Worm (Caenorhabditis elegans): ENCODE data around the gene str-60.
"Not testable (repeated sequence)": the region's sequence is repeated elsewhere in the genome, so short reads cannot be mapped to it uniquely, and the experiment has no call there.

str-60 gene

ce11 chrV:15922979-15923378 lies 25.2 kb downstream of the str-60 start, which contains the start of gene F35E8.13:
TSS of gene F35E8.13 (plus strand) at chrV:15923279.
- TF ChIP-seq ces-1 (GFP tag; optimal IDR thresholded peaks at IDR 0.05): no peak
- no peak for TF ChIP-seq M03D4.4 (tag; optimal IDR thresholded peaks at IDR 0.05)
- TF ChIP-seq nhr-76 (tag; optimal IDR thresholded peaks at IDR 0.05): no peak
- TF ChIP-seq sptf-1 (tag; optimal IDR thresholded peaks at IDR 0.05): no peak
- TF ChIP-seq sem-2 (GFP tag; optimal IDR thresholded peaks at IDR 0.05): no peak
- no peak for TF ChIP-seq nhr-237 (tag; optimal IDR thresholded peaks at IDR 0.05)
- TF ChIP-seq cnd-1 (tag; optimal IDR thresholded peaks at IDR 0.05): no peak
- TF ChIP-seq mep-1 (tag; optimal IDR thresholded peaks at IDR 0.05): no peak
- TF ChIP-seq blmp-1 (tag; optimal IDR thresholded peaks at IDR 0.05): no peak
- no peak for TF ChIP-seq lsy-2 (tag; optimal IDR thresholded peaks at IDR 0.05)
- no peak for TF ChIP-seq hlh-1 (tag; optimal IDR thresholded peaks at IDR 0.05)
- TF ChIP-seq ceh-39 (tag; optimal IDR thresholded peaks at IDR 0.05): no peak

ce11 chrV:15924307-15924706 lies 26.5 kb downstream of the str-60 start, which contains the start of gene nhr-108:
TSS of gene nhr-108 (minus strand) at chrV:15924472.
- TF ChIP-seq pha-4 (tag; optimal IDR thresholded peaks at IDR 0.05): no peak
- TF ChIP-seq snpc-4 (tag; optimal IDR thresholded peaks at IDR 0.05): no peak
- TF ChIP-seq nhr-28 (tag; optimal IDR thresholded peaks at IDR 0.05): no peak
- no peak for TF ChIP-seq lin-13 (tag; optimal IDR thresholded peaks at IDR 0.05)
- no peak for TF ChIP-seq unc-62 (GFP tag; optimal IDR thresholded peaks at IDR 0.05)
- TF ChIP-seq tbx-8 (GFP tag; optimal IDR thresholded peaks at IDR 0.05): no peak
- no peak for TF ChIP-seq sptf-1 (tag; optimal IDR thresholded peaks at IDR 0.05)
- no peak for TF ChIP-seq blmp-1 (tag; optimal IDR thresholded peaks at IDR 0.05)
- no peak for TF ChIP-seq nhr-237 (tag; optimal IDR thresholded peaks at IDR 0.05)
- no peak for TF ChIP-seq flh-1 (GFP tag; optimal IDR thresholded peaks at IDR 0.05)
- no peak for TF ChIP-seq zip-8 (tag; optimal IDR thresholded peaks at IDR 0.05)
- TF ChIP-seq hlh-1 (tag; optimal IDR thresholded peaks at IDR 0.05): no peak
- TF ChIP-seq M03D4.4 (tag; optimal IDR thresholded peaks at IDR 0.05): no peak

ce11 chrV:15928325-15928724 lies 30.5 kb downstream of the str-60 start, which contains the start of gene pzf-1:
TSS of gene pzf-1 (minus strand) at chrV:15928425.
- no peak for TF ChIP-seq M03D4.4 (tag; optimal IDR thresholded peaks at IDR 0.05)
- no peak for TF ChIP-seq ceh-39 (tag; optimal IDR thresholded peaks at IDR 0.05)
- TF ChIP-seq unc-62 (GFP tag; optimal IDR thresholded peaks at IDR 0.05): no peak
- no peak for TF ChIP-seq lsy-2 (tag; optimal IDR thresholded peaks at IDR 0.05)
- no peak for TF ChIP-seq mab-5 (tag; optimal IDR thresholded peaks at IDR 0.05)
- no peak for TF ChIP-seq ztf-11 (tag; optimal IDR thresholded peaks at IDR 0.05)
- TF ChIP-seq nhr-28 (tag; optimal IDR thresholded peaks at IDR 0.05): no peak
- no peak for TF ChIP-seq lin-32 (GFP tag; optimal IDR thresholded peaks at IDR 0.05)
- no peak for TF ChIP-seq elt-1 (tag; optimal IDR thresholded peaks at IDR 0.05; ENCODE audit: borderline replicate concordance, insufficient read depth)
- TF ChIP-seq nhr-237 (tag; optimal IDR thresholded peaks at IDR 0.05): no peak
- TF ChIP-seq lin-13 (tag; optimal IDR thresholded peaks at IDR 0.05): no peak

ce11 chrV:15929882-15930281 lies 32.1 kb downstream of the str-60 start, which contains the start of gene srbc-77:
TSS of gene srbc-77 (plus strand) at chrV:15930182.
- TF ChIP-seq unc-120 (tag; optimal IDR thresholded peaks at IDR 0.05; ENCODE audit: poor library complexity, severe bottlenecking); zip-8 (tag; optimal IDR thresholded peaks at IDR 0.05); drap-1 (GFP tag; optimal IDR thresholded peaks at IDR 0.05): not testable (repeated sequence)

ce11 chrV:15932390-15932789 lies 34.6 kb downstream of the str-60 start, which contains the start of gene srw-26:
TSS of gene srw-26 (minus strand) at chrV:15932490.
- TF ChIP-seq elt-1 (tag; optimal IDR thresholded peaks at IDR 0.05; ENCODE audit: borderline replicate concordance, insufficient read depth) (no peak), zip-8 (tag; optimal IDR thresholded peaks at IDR 0.05) (no peak), mep-1 (tag; optimal IDR thresholded peaks at IDR 0.05) (no peak), tbx-8 (GFP tag; optimal IDR thresholded peaks at IDR 0.05) (no peak), snpc-4 (tag; optimal IDR thresholded peaks at IDR 0.05) (no peak)

- no peak for TF ChIP-seq tbx-8 (GFP tag; optimal IDR thresholded peaks at IDR 0.05)
- no peak for TF ChIP-seq nhr-237 (tag; optimal IDR thresholded peaks at IDR 0.05)
- no peak for TF ChIP-seq lin-13 (tag; optimal IDR thresholded peaks at IDR 0.05)
- TF ChIP-seq hlh-1 (tag; optimal IDR thresholded peaks at IDR 0.05): no peak
- TF ChIP-seq elt-3 (tag; optimal IDR thresholded peaks at IDR 0.05): no peak
- no peak for TF ChIP-seq lin-32 (GFP tag; optimal IDR thresholded peaks at IDR 0.05)
- no peak for TF ChIP-seq nhr-12 (tag; optimal IDR thresholded peaks at IDR 0.05)
- TF ChIP-seq bed-3 (GFP tag; optimal IDR thresholded peaks at IDR 0.05): no peak
- TF ChIP-seq ceh-43 (GFP tag; optimal IDR thresholded peaks at IDR 0.05): no peak
These were observed 42.5 kb downstream of the str-60 start, which contains the start of gene srw-55 for ce11 chrV:15940254-15940653. TSS of gene srw-55 (minus strand) at chrV:15940354.

All from whole organism, mixed stage, embryonic.